Fruit fly (Drosophila melanogaster) ovary, adult (tissue): ENCODE results near the gene CG9135.

Experiments
- CG17801 ChIP-seq: fragments of 200-800 bp; optimal IDR thresholded peaks from 2 replicates; lab custom pipeline; 2019; ENCODE audit warnings: missing biosample characterization, mild to moderate bottlenecking, missing genetic modification characterization, moderate library complexity; ENCODE audit not compliant: partially characterized antibody

The CG9135 gene

dm6 chr2L:6045484-6045883, 5.1 kb upstream of the CG9135 start:
- TF ChIP-seq CG17801 (GFP tag; lab: Kevin White, UChicago): no peak

- peak; percentile 67 for TF ChIP-seq CG17801 (GFP tag; lab: Kevin White, UChicago)
These were observed 4.5 kb upstream of the CG9135 start, which contains the start of gene Pfas for dm6 chr2L:6045972-6046718. Gene Pfas, minus strand, starts transcription at chr2L:6046050.

dm6 chr2L:6046865-6047264, 3.7 kb upstream of the CG9135 start:
- TF ChIP-seq CG17801 (GFP tag; lab: Kevin White, UChicago): no peak

dm6 chr2L:6047528-6048160, 3.0 kb upstream of the CG9135 start, which contains the start of gene IPIP:
Gene IPIP, plus strand, starts transcription at chr2L:6048002.
- TF ChIP-seq CG17801 (GFP tag; lab: Kevin White, UChicago): peak; percentile 75

dm6 chr2L:6048542-6048941, 2.1 kb upstream of the CG9135 start, which contains the start of the genes CG34179 and slmo:
Gene CG34179, minus strand, starts transcription at chr2L:6048706.
Gene slmo, minus strand, starts transcription at chr2L:6048706.
- no peak for TF ChIP-seq CG17801 (GFP tag; lab: Kevin White, UChicago)

- peak; percentile 96 for TF ChIP-seq CG17801 (GFP tag; lab: Kevin White, UChicago)
These were observed 617 bp downstream of the CG9135 start for dm6 chr2L:6051212-6051621.

dm6 chr2L:6053874-6054469, 3.4 kb downstream of the CG9135 start, which contains the start of gene CG13995:
Gene CG13995, plus strand, starts transcription at chr2L:6054302.
- TF ChIP-seq CG17801 (GFP tag; lab: Kevin White, UChicago): no peak

- no peak for TF ChIP-seq CG17801 (GFP tag; lab: Kevin White, UChicago)
These were observed 9.6 kb downstream of the CG9135 start, which contains the start of gene CG34180 for dm6 chr2L:6060210-6060609. Gene CG34180, plus strand, starts transcription at chr2L:6060510.

dm6 chr2L:6062382-6063082, 11.9 kb downstream of the CG9135 start, which contains the start of the genes ND-51 and CG13994:
Gene ND-51, minus strand, starts transcription at chr2L:6062757.
Gene CG13994, plus strand, starts transcription at chr2L:6062989.
- TF ChIP-seq CG17801 (GFP tag; lab: Kevin White, UChicago): peak; percentile 83

- TF ChIP-seq CG17801 (GFP tag; lab: Kevin White, UChicago): peak; percentile 99
These were observed 15.2 kb downstream of the CG9135 start, which contains the start of the genes Fbw5 and CG9147 for dm6 chr2L:6065823-6066222. Gene Fbw5, minus strand, starts transcription at chr2L:6065953. Gene CG9147, plus strand, starts transcription at chr2L:6065997.

dm6 chr2L:6068544-6069251, 18.1 kb downstream of the CG9135 start, which contains the start of the genes CG9150 and Pfdn1:
Gene CG9150, minus strand, starts transcription at chr2L:6068594.
Gene Pfdn1, plus strand, starts transcription at chr2L:6069079.
- TF ChIP-seq CG17801 (GFP tag; lab: Kevin White, UChicago): no peak

- TF ChIP-seq CG17801 (GFP tag; lab: Kevin White, UChicago): no peak
These were observed 20.1 kb downstream of the CG9135 start, which contains the start of the genes CG9154 and Kr-h2 for dm6 chr2L:6070656-6071231. Gene CG9154, minus strand, starts transcription at chr2L:6070686. Gene Kr-h2, plus strand, starts transcription at chr2L:6070990.

- no peak for TF ChIP-seq CG17801 (GFP tag; lab: Kevin White, UChicago)
These were observed 21.5 kb downstream of the CG9135 start for dm6 chr2L:6072124-6072523.
